Worm (Caenorhabditis elegans) whole organism, L4 larva: ENCODE results near the gene F57A8.1.

Experiments
- jun-1 ChIP-seq: fragments of 150-350 bp; optimal IDR thresholded peaks from 2 replicates; lab custom pipeline; 2014; ENCODE audit warnings: missing biosample characterization, missing genetic modification reagents, missing genetic modification characterization
- nhr-10 ChIP-seq: fragments of 150-350 bp; optimal IDR thresholded peaks from 2 replicates; lab custom pipeline; 2014; ENCODE audit warnings: missing biosample characterization, missing genetic modification characterization
- skn-1 ChIP-seq: fragments of 150-350 bp; optimal IDR thresholded peaks from 2 replicates; lab custom pipeline; 2014; ENCODE audit warnings: missing biosample characterization, missing genetic modification characterization
- zag-1 ChIP-seq: fragments of 150-350 bp; optimal IDR thresholded peaks from 2 replicates; lab custom pipeline; 2014; ENCODE audit warnings: missing biosample characterization, missing genetic modification characterization

- TF ChIP-seq skn-1, result no peak
- no peak for TF ChIP-seq zag-1 (tag; lab: Kevin White, UChicago)
- no peak for TF ChIP-seq jun-1 (tag; lab: Kevin White, UChicago)
- no peak for TF ChIP-seq nhr-10 (tag; lab: Kevin White, UChicago)
Observed at ce11 chrV:10030992-10031383, 6.2 kb upstream of the F57A8.1 start, which contains the start of gene acl-2.
